Worm (Caenorhabditis elegans): ENCODE data around the gene insc-1.

DNA sequence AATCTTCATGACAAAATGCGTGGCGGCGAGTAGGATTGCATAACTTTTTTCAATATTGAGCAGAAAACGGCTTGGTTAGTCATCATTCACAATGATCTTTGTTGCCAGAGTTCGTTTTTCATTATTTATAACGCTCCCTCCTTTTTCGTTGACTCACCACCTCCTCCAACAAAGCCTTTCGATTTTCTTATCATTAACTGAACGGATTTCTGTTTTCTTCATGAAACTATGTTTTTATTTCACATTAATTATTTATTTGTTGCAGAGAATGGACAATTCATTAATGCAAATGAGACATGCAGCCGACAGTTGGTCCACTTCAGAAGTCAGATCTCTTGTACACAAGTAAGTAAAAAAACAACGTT is 36.0 kb downstream of the insc-1 start, which contains the start of gene bath-44:
- peak; percentile 42 for TF ChIP-seq ama-1 (optimal IDR thresholded peaks at IDR 0.05)
- TF ChIP-seq lin-39 (tag; optimal IDR thresholded peaks at IDR 0.05), result no peak
- no peak for TF ChIP-seq elt-3 (tag; optimal IDR thresholded peaks at IDR 0.05)
- TF ChIP-seq elt-2 (tag; optimal IDR thresholded peaks at IDR 0.05), result no peak
- TF ChIP-seq unc-62 (GFP tag; optimal IDR thresholded peaks at IDR 0.05), result no peak
- no peak for TF ChIP-seq jun-1 (tag; optimal IDR thresholded peaks at IDR 0.05)
- no peak for TF ChIP-seq daf-12 (tag; optimal IDR thresholded peaks at IDR 0.05)

All from whole organism, L3 larva.